Worm (Caenorhabditis elegans) whole organism, young adult: ENCODE measurements around the gene F41E6.12.

Experiments
- B0035.1 ChIP-seq: sonication (generic microtip); optimal IDR thresholded peaks from 2 replicates; lab custom pipeline; 2016; ENCODE audit warnings: missing genetic modification characterization, mild to moderate bottlenecking, missing compliant biosample characterization, missing genotype, missing genetic modification reagents
- D2030.7 ChIP-seq: fragments of 200-800 bp; sonication (Bioruptor generic); IDR thresholded peaks from 2 replicates; pipeline ENCODE4 v1.3.6; 2022; ENCODE audit warnings: missing genetic modification reagents, missing genetic modification characterization, missing compliant biosample characterization
- F22D6.2 ChIP-seq: sonication (generic microtip); optimal IDR thresholded peaks from 2 replicates; lab custom pipeline; 2016; ENCODE audit warnings: mild to moderate bottlenecking, missing genetic modification characterization, missing compliant biosample characterization
- F33H1.4 ChIP-seq: fragments of 200-800 bp; sonication (Bioruptor generic); IDR thresholded peaks from 2 replicates; pipeline ENCODE4 v1.3.6; 2022; ENCODE audit warnings: missing genetic modification reagents, missing genetic modification characterization, missing compliant biosample characterization
- F49E8.2 ChIP-seq: sonication (generic microtip); optimal IDR thresholded peaks from 3 replicates; lab custom pipeline; 2017; ENCODE audit warnings: missing genetic modification characterization, mild to moderate bottlenecking, missing compliant biosample characterization, antibody characterized with exemption, moderate library complexity; ENCODE audit not compliant: insufficient read depth
- F52B5.7 ChIP-seq: sonication (generic microtip); optimal IDR thresholded peaks from 2 replicates; lab custom pipeline; 2016; ENCODE audit warnings: mild to moderate bottlenecking, missing genetic modification characterization, missing compliant biosample characterization
- F55B11.4 ChIP-seq: sonication (generic microtip); optimal IDR thresholded peaks from 2 replicates; lab custom pipeline; 2016; ENCODE audit warnings: missing compliant biosample characterization, missing genetic modification characterization, borderline replicate concordance; ENCODE audit not compliant: insufficient read depth
- F57A8.1 ChIP-seq: fragments of 200-800 bp; sonication (Bioruptor generic); optimal IDR thresholded peaks from 2 replicates; lab custom pipeline; 2018; ENCODE audit warnings: mild to moderate bottlenecking, missing genetic modification characterization, moderate library complexity, missing compliant biosample characterization
- Y53G8AR.9 ChIP-seq: fragments of 200-800 bp; sonication (Bioruptor generic); conservative IDR thresholded peaks from 2 replicates; pipeline ENCODE4 v1.3.6; 2022; ENCODE audit warnings: missing genetic modification reagents, missing genetic modification characterization, missing compliant biosample characterization
- Y56A3A.18 ChIP-seq: fragments of 200-800 bp; sonication (Bioruptor generic); IDR thresholded peaks from 2 replicates; pipeline ENCODE4 v1.3.6; 2022; ENCODE audit warnings: missing genetic modification reagents, missing genetic modification characterization, missing compliant biosample characterization
- Y67H2A.10 ChIP-seq: fragments of 200-800 bp; sonication (Bioruptor generic); conservative IDR thresholded peaks from 2 replicates; pipeline ENCODE4 v1.3.6; 2022; ENCODE audit warnings: missing genetic modification reagents, missing genetic modification characterization, missing compliant biosample characterization
- Y95B8A.8 ChIP-seq: fragments of 200-800 bp; sonication (Bioruptor generic); IDR thresholded peaks from 2 replicates; pipeline ENCODE4 v1.3.6; 2022; ENCODE audit warnings: missing genetic modification reagents, missing genetic modification characterization, missing compliant biosample characterization
- akir-1 ChIP-seq: fragments of 200-800 bp; sonication (Bioruptor generic); optimal IDR thresholded peaks from 2 replicates; lab custom pipeline; 2018; ENCODE audit warnings: mild to moderate bottlenecking, missing genetic modification characterization, moderate library complexity, missing compliant biosample characterization
- ama-1 ChIP-seq, 3 experiments: fragments of 150-350 bp in 1 of 3; sonication (generic microtip) in 2 of 3; optimal IDR thresholded peaks; 2 replicates each; lab custom pipeline; 2014 to 2018; ENCODE audit warnings: missing biosample characterization in 2 of 3, missing genetic modification characterization in 2 of 3, missing genetic modification reagents in 2 of 3
- attf-5 ChIP-seq: fragments of 200-800 bp; sonication (Bioruptor generic); optimal IDR thresholded peaks from 2 replicates; lab custom pipeline; 2018; ENCODE audit warnings: mild to moderate bottlenecking, missing genetic modification characterization, missing compliant biosample characterization
- bed-2 ChIP-seq: fragments of 200-800 bp; sonication (Bioruptor generic); IDR thresholded peaks from 2 replicates; pipeline ENCODE4 v1.3.6; 2022; ENCODE audit warnings: missing genetic modification reagents, missing genetic modification characterization, missing compliant biosample characterization
- ccch-3 ChIP-seq: fragments of 200-800 bp; sonication (Bioruptor generic); optimal IDR thresholded peaks from 2 replicates; lab custom pipeline; 2018; ENCODE audit warnings: mild to moderate bottlenecking, missing genetic modification characterization, missing compliant biosample characterization
- cebp-1 ChIP-seq, 2 experiments: fragments of 200-800 bp in 1 of 2; sonication (Bioruptor generic) in 1 of 2; sonication (generic microtip) in 1 of 2; IDR thresholded peaks in 1 of 2; optimal IDR thresholded peaks in 1 of 2; 2 replicates each; pipeline versions ENCODE4 v1.3.6 to Lab custom; 2017 to 2022; ENCODE audit warnings: missing compliant biosample characterization in 2 of 2, missing genetic modification characterization in 2 of 2, mild to moderate bottlenecking in 1 of 2, missing genetic modification reagents in 1 of 2, moderate library complexity in 1 of 2
- ceh-100 ChIP-seq: fragments of 200-800 bp; sonication (Bioruptor generic); IDR thresholded peaks from 2 replicates; pipeline ENCODE4 v1.3.6; 2022; ENCODE audit warnings: missing genetic modification reagents, missing genetic modification characterization, missing compliant biosample characterization
- ceh-27 ChIP-seq: fragments of 200-800 bp; sonication (Bioruptor generic); optimal IDR thresholded peaks from 2 replicates; lab custom pipeline; 2018; ENCODE audit warnings: mild to moderate bottlenecking, missing genetic modification characterization, moderate library complexity, missing compliant biosample characterization
- ceh-40 ChIP-seq: fragments of 200-800 bp; sonication (Bioruptor generic); IDR thresholded peaks from 2 replicates; pipeline ENCODE4 v1.3.6; 2022; ENCODE audit warnings: missing genetic modification characterization, missing compliant biosample characterization
- ceh-58 ChIP-seq: fragments of 200-800 bp; sonication (Bioruptor generic); IDR thresholded peaks from 2 replicates; pipeline ENCODE4 v1.3.6; 2022; ENCODE audit warnings: missing genetic modification characterization, missing compliant biosample characterization
- die-1 ChIP-seq: sonication (generic microtip); optimal IDR thresholded peaks from 2 replicates; lab custom pipeline; 2016; ENCODE audit warnings: missing genotype, mild to moderate bottlenecking, missing genetic modification characterization, missing compliant biosample characterization
- dox-1 ChIP-seq: fragments of 200-800 bp; sonication (Bioruptor generic); IDR thresholded peaks from 2 replicates; pipeline ENCODE4 v1.3.6; 2022; ENCODE audit warnings: missing genetic modification reagents, missing genetic modification characterization, missing compliant biosample characterization
- dpl-1 ChIP-seq: fragments of 150-350 bp; optimal IDR thresholded peaks from 2 replicates; lab custom pipeline; 2014; ENCODE audit warnings: missing biosample characterization, missing genetic modification reagents, missing genetic modification characterization
- egl-18 ChIP-seq: fragments of 200-800 bp; sonication (Bioruptor generic); IDR thresholded peaks from 2 replicates; pipeline ENCODE4 v1.3.6; 2022; ENCODE audit warnings: missing genetic modification reagents, missing genetic modification characterization, missing compliant biosample characterization
- hlh-26 ChIP-seq: fragments of 200-800 bp; sonication (Bioruptor generic); conservative IDR thresholded peaks from 2 replicates; pipeline ENCODE4 v1.3.6; 2022; ENCODE audit warnings: missing genetic modification reagents, missing genetic modification characterization, missing compliant biosample characterization
- let-607 ChIP-seq, 2 experiments: fragments of 200-800 bp in 1 of 2; sonication (Bioruptor generic) in 1 of 2; sonication (generic microtip) in 1 of 2; optimal IDR thresholded peaks; 2 replicates each; lab custom pipeline; 2016 to 2018; ENCODE audit warnings: mild to moderate bottlenecking in 2 of 2, missing compliant biosample characterization in 2 of 2, missing genetic modification characterization in 2 of 2, moderate library complexity in 2 of 2, missing genotype in 1 of 2
- lin-26 ChIP-seq: fragments of 200-800 bp; sonication (Bioruptor generic); IDR thresholded peaks from 2 replicates; pipeline ENCODE4 v1.3.6; 2022; ENCODE audit warnings: missing genetic modification reagents, missing genetic modification characterization, missing compliant biosample characterization
- lin-54 ChIP-seq: fragments of 200-800 bp; sonication (Bioruptor generic); optimal IDR thresholded peaks from 2 replicates; lab custom pipeline; 2018; ENCODE audit warnings: mild to moderate bottlenecking, missing genetic modification characterization, missing compliant biosample characterization
- mcd-1 ChIP-seq: fragments of 200-800 bp; sonication (Bioruptor generic); IDR thresholded peaks from 2 replicates; pipeline ENCODE4 v1.3.6; 2022; ENCODE audit warnings: missing genetic modification reagents, missing genetic modification characterization, missing compliant biosample characterization
- nfya-2 ChIP-seq: fragments of 200-800 bp; sonication (Bioruptor generic); IDR thresholded peaks from 2 replicates; pipeline ENCODE4 v1.3.6; 2022; ENCODE audit warnings: missing genetic modification reagents, missing genetic modification characterization, missing compliant biosample characterization
- nfyb-1 ChIP-seq: fragments of 200-800 bp; sonication (Bioruptor generic); IDR thresholded peaks from 2 replicates; pipeline ENCODE4 v1.3.6; 2022; ENCODE audit warnings: missing genetic modification reagents, missing genetic modification characterization, missing compliant biosample characterization
- nhr-27 ChIP-seq: fragments of 200-800 bp; sonication (Bioruptor generic); optimal IDR thresholded peaks from 2 replicates; lab custom pipeline; 2018; ENCODE audit warnings: mild to moderate bottlenecking, missing genetic modification characterization, moderate library complexity, missing compliant biosample characterization
- nhr-80 ChIP-seq: sonication (generic microtip); optimal IDR thresholded peaks from 2 replicates; lab custom pipeline; 2016; ENCODE audit warnings: missing genetic modification characterization, missing compliant biosample characterization
- rcor-1 ChIP-seq: fragments of 200-800 bp; sonication (Bioruptor generic); IDR thresholded peaks from 2 replicates; pipeline ENCODE4 v1.3.6; 2022; ENCODE audit warnings: missing genetic modification reagents, missing genetic modification characterization, missing compliant biosample characterization
- rpc-1 ChIP-seq, 2 experiments: fragments of 150-350 bp in 1 of 2; sonication (generic microtip) in 1 of 2; optimal IDR thresholded peaks; 2 replicates each; lab custom pipeline; 2014 to 2018; ENCODE audit warnings: missing biosample characterization in 1 of 2, missing genetic modification characterization in 1 of 2, missing genetic modification reagents in 1 of 2, missing genotype in 1 of 2
- sea-2 ChIP-seq: fragments of 200-800 bp; sonication (Bioruptor generic); IDR thresholded peaks from 2 replicates; pipeline ENCODE4 v1.3.6; 2022; ENCODE audit warnings: missing genetic modification characterization, missing compliant biosample characterization
- snpc-1.3 ChIP-seq: sonication (generic microtip); optimal IDR thresholded peaks from 2 replicates; lab custom pipeline; 2017; ENCODE audit warnings: missing genetic modification characterization, mild to moderate bottlenecking, missing compliant biosample characterization, antibody characterized with exemption, moderate library complexity, missing genotype, missing genetic modification reagents; ENCODE audit not compliant: insufficient read depth
- unc-130 ChIP-seq: sonication (generic microtip); optimal IDR thresholded peaks from 2 replicates; lab custom pipeline; 2016; ENCODE audit warnings: missing genetic modification reagents, missing genetic modification characterization, missing compliant biosample characterization
- unc-62 ChIP-seq: fragments of 150-350 bp; optimal IDR thresholded peaks from 2 replicates; lab custom pipeline; 2014; ENCODE audit warnings: missing biosample characterization, missing genetic modification reagents, missing genetic modification characterization
- xnd-1 ChIP-seq: sonication (generic microtip); optimal IDR thresholded peaks from 2 replicates; lab custom pipeline; 2016; ENCODE audit warnings: missing genotype, missing genetic modification reagents, missing genetic modification characterization, missing compliant biosample characterization
- ztf-3 ChIP-seq: fragments of 200-800 bp; sonication (Bioruptor generic); optimal IDR thresholded peaks from 2 replicates; lab custom pipeline; 2018; ENCODE audit warnings: mild to moderate bottlenecking, missing genetic modification characterization, missing compliant biosample characterization
- ztf-6 ChIP-seq: fragments of 200-800 bp; sonication (Bioruptor generic); IDR thresholded peaks from 2 replicates; pipeline ENCODE4 v1.3.6; 2022; ENCODE audit warnings: missing genetic modification reagents, missing genetic modification characterization, missing compliant biosample characterization

Gene F41E6.12

ce11 chrV:8606099-8606696, 22.7 kb downstream of the F41E6.12 start, which contains the start of gene vps-60 (continued):
- TF ChIP-seq akir-1 (GFP tag; lab: Kevin White, UChicago) (no peak), attf-5 (GFP tag; lab: Kevin White, UChicago) (peak; percentile 97), F55B11.4 (tag; lab: Kevin White, UChicago) (no peak), ama-1 (optimal IDR thresholded peaks at IDR 0.05; lab: Kevin White, UChicago) (no peak), ama-1 (GFP tag; optimal IDR thresholded peaks at IDR 0.05; lab: Kevin White, UChicago) (peak in 1 of 2 experiments; percentile 11), F22D6.2 (tag; lab: Kevin White, UChicago) (peak; percentile 21), nfya-2 (GFP tag; lab: Robert Waterston, UW) (no peak), cebp-1 (GFP tag; IDR thresholded peaks at IDR 0.05; lab: Robert Waterston, UW) (peak; percentile 73), cebp-1 (tag; optimal IDR thresholded peaks at IDR 0.05; lab: Kevin White, UChicago) (peak; percentile 92), ztf-3 (GFP tag; lab: Kevin White, UChicago) (peak; percentile 2), rpc-1 (optimal IDR thresholded peaks at IDR 0.05; lab: Kevin White, UChicago) (no peak), rpc-1 (tag; optimal IDR thresholded peaks at IDR 0.05; lab: Kevin White, UChicago) (no peak), ztf-6 (no peak), dox-1 (GFP tag; lab: Robert Waterston, UW) (peak; percentile 89), ceh-27 (GFP tag; lab: Kevin White, UChicago) (peak; percentile 86), let-607 (tag; optimal IDR thresholded peaks at IDR 0.05; lab: Kevin White, UChicago) (peak; percentile 21 to 81), unc-130 (GFP tag; lab: Kevin White, UChicago) (peak; percentile 14), ceh-40 (GFP tag; lab: Robert Waterston, UW) (no peak), mcd-1 (GFP tag; lab: Robert Waterston, UW) (peak; percentile 82), bed-2 (no peak), Y53G8AR.9 (GFP tag; lab: Robert Waterston, UW) (peak; percentile 86), F57A8.1 (no peak), F49E8.2 (tag; lab: Kevin White, UChicago) (peak; percentile 61), ceh-100 (GFP tag; lab: Robert Waterston, UW) (peak; percentile 57; the same call in 1 of the 2 replicates), B0035.1 (no peak), egl-18 (GFP tag; lab: Robert Waterston, UW) (0 out of 2 replicates have a peak, but pooled peaks have one; percentile 29), D2030.7 (GFP tag; lab: Robert Waterston, UW) (peak; percentile 63), nfyb-1 (peak; percentile 78)

- TF ChIP-seq F52B5.7 (no peak), nhr-80 (tag; lab: Kevin White, UChicago) (peak; percentile 53), xnd-1 (tag; lab: Kevin White, UChicago) (no peak)
- TF ChIP-seq, all 124 proteins: peak for 1
These were observed 25.7 kb downstream of the F41E6.12 start, which contains the start of gene F41E6.5 for ce11 chrV:8603272-8603671. Gene F41E6.5, plus strand, starts transcription at chrV:8603480.

DNA sequence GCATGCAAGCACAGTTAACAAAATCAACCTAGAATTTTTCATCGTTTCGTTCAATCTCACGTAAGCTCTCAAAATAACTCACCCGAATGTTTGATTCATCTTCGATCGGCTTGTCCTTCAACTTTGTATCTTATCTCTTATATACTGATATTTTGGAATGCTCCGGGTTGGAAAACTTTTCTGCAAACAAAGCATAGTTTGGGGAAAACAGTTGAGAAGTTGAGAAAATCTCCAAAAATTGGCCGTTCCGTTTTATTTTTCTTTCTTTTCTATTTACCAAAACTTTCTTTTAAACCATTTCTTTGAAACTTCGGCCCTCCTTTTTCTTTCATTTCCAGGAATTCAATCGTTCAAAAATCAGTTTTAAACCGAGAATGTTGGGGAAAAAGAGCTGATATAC, 26.3 kb downstream of the F41E6.12 start, which contains the start of gene F41E6.15:
Gene F41E6.15, minus strand, starts transcription at position 101 of the 400 bp plus-strand sequence.
- TF ChIP-seq nhr-27 (no peak), Y56A3A.18 (GFP tag; lab: Robert Waterston, UW) (no peak), dpl-1 (no peak), lin-54 (GFP tag; lab: Kevin White, UChicago) (no peak), F33H1.4 (no peak), ceh-58 (no peak), sea-2 (no peak), snpc-1.3 (no peak), lin-26 (no peak), rcor-1 (GFP tag; lab: Robert Waterston, UW) (no peak), xnd-1 (tag; lab: Kevin White, UChicago) (no peak), die-1 (tag; lab: Kevin White, UChicago) (no peak), Y67H2A.10 (GFP tag; lab: Robert Waterston, UW) (no peak), ccch-3 (no peak), hlh-26 (GFP tag; lab: Robert Waterston, UW) (no peak), unc-62 (no peak), Y95B8A.8 (GFP tag; lab: Robert Waterston, UW) (no peak), nfya-2 (GFP tag; lab: Robert Waterston, UW) (no peak)
